Worm (Caenorhabditis elegans) whole organism, L1 larva: ENCODE results near the gene rab-6.1.

Source experiments
- C16A3.4 ChIP-seq: fragments of 150-350 bp; optimal IDR thresholded peaks from 2 replicates; lab custom pipeline; 2014; ENCODE audit warnings: missing biosample characterization, missing genetic modification characterization
- F16B12.6 ChIP-seq: fragments of 150-350 bp; optimal IDR thresholded peaks from 2 replicates; lab custom pipeline; 2014; ENCODE audit warnings: missing biosample characterization, missing genetic modification characterization
- Y116A8C.19 ChIP-seq: sonication (generic microtip); optimal IDR thresholded peaks from 2 replicates; lab custom pipeline; 2016; ENCODE audit warnings: missing compliant biosample characterization, missing genetic modification characterization, borderline replicate concordance
- alr-1 ChIP-seq: fragments of 200-800 bp; sonication (Bioruptor generic); optimal IDR thresholded peaks from 2 replicates; lab custom pipeline; 2018; ENCODE audit warnings: borderline replicate concordance, mild to moderate bottlenecking, missing genetic modification characterization, missing compliant biosample characterization
- aly-2 ChIP-seq: fragments of 150-350 bp; optimal IDR thresholded peaks from 2 replicates; lab custom pipeline; 2014; ENCODE audit warnings: missing biosample characterization, missing genetic modification characterization
- blmp-1 ChIP-seq: fragments of 150-350 bp; optimal IDR thresholded peaks from 2 replicates; lab custom pipeline; 2014; ENCODE audit warnings: missing biosample characterization, missing genetic modification characterization
- ceh-63 ChIP-seq: fragments of 200-800 bp; sonication (Bioruptor generic); optimal IDR thresholded peaks from 2 replicates; lab custom pipeline; 2018; ENCODE audit warnings: mild to moderate bottlenecking, missing genetic modification characterization, missing compliant biosample characterization
- ceh-88 ChIP-seq: fragments of 200-800 bp; sonication (Bioruptor generic); IDR thresholded peaks from 2 replicates; pipeline ENCODE4 v1.3.6; 2022; ENCODE audit warnings: missing genetic modification characterization, missing compliant biosample characterization
- ces-1 ChIP-seq: fragments of 150-350 bp; optimal IDR thresholded peaks from 2 replicates; lab custom pipeline; 2014; ENCODE audit warnings: missing biosample characterization, missing genetic modification reagents, missing genetic modification characterization
- dpl-1 ChIP-seq, 3 experiments: fragments of 150-350 bp in 2 of 3; sonication (generic microtip) in 1 of 3; optimal IDR thresholded peaks; 2 replicates each; lab custom pipeline; 2014 to 2017; ENCODE audit warnings: missing biosample characterization in 3 of 3, missing genetic modification characterization in 3 of 3, missing genetic modification reagents in 3 of 3
- efl-1 ChIP-seq, 4 experiments: fragments of 150-350 bp; optimal IDR thresholded peaks in 3 of 4; peaks in 1 of 4; 1 replicate in 1 of 4; 2 replicates in 3 of 4; lab custom pipeline; 2014; ENCODE audit warnings: missing biosample characterization in 2 of 4, missing genetic modification characterization in 2 of 4, missing genetic modification reagents in 2 of 4
- efl-3 ChIP-seq: fragments of 200-800 bp; sonication (Bioruptor generic); optimal IDR thresholded peaks from 2 replicates; lab custom pipeline; 2018; ENCODE audit warnings: mild to moderate bottlenecking, missing genetic modification characterization, missing compliant biosample characterization
- egl-13 ChIP-seq: sonication (generic microtip); optimal IDR thresholded peaks from 2 replicates; lab custom pipeline; 2016; ENCODE audit warnings: missing genotype, missing genetic modification reagents, missing genetic modification characterization, missing compliant biosample characterization
- egl-27 ChIP-seq, 2 experiments: fragments of 150-350 bp in 1 of 2; sonication (generic microtip); optimal IDR thresholded peaks; 3 replicates each; lab custom pipeline; 2017 to 2018; ENCODE audit warnings: missing biosample characterization in 2 of 2, missing genetic modification characterization in 2 of 2, missing genetic modification reagents in 2 of 2
- elt-3 ChIP-seq, 6 experiments: fragments of 150-350 bp in 1 of 6; sonication (generic microtip); optimal IDR thresholded peaks; 2 replicates each; lab custom pipeline; 2017 to 2018; ENCODE audit warnings: missing biosample characterization in 6 of 6, missing genetic modification characterization in 6 of 6, inconsistent platforms in 1 of 6
- fkh-8 ChIP-seq: sonication (generic microtip); optimal IDR thresholded peaks from 2 replicates; lab custom pipeline; 2016; ENCODE audit warnings: mild to moderate bottlenecking, missing genetic modification characterization, missing compliant biosample characterization
- fos-1 ChIP-seq: fragments of 150-350 bp; optimal IDR thresholded peaks from 2 replicates; lab custom pipeline; 2014; ENCODE audit warnings: missing biosample characterization, missing genetic modification characterization
- hlh-17 ChIP-seq: fragments of 200-800 bp; sonication (Bioruptor generic); optimal IDR thresholded peaks from 2 replicates; lab custom pipeline; 2018; ENCODE audit warnings: missing genetic modification characterization, mild to moderate bottlenecking, missing compliant biosample characterization, moderate library complexity, borderline replicate concordance
- hlh-4 ChIP-seq: sonication (generic microtip); optimal IDR thresholded peaks from 2 replicates; lab custom pipeline; 2016; ENCODE audit warnings: mild to moderate bottlenecking, missing genetic modification characterization, missing compliant biosample characterization
- isw-1 ChIP-seq: fragments of 200-800 bp; sonication (Bioruptor generic); IDR thresholded peaks from 2 replicates; pipeline ENCODE4 v1.3.6; 2022; ENCODE audit warnings: missing genetic modification characterization, missing compliant biosample characterization
- jun-1 ChIP-seq: fragments of 150-350 bp; optimal IDR thresholded peaks from 2 replicates; lab custom pipeline; 2014; ENCODE audit warnings: missing biosample characterization, missing genetic modification reagents, missing genetic modification characterization
- lin-13 ChIP-seq: fragments of 150-350 bp; optimal IDR thresholded peaks from 2 replicates; lab custom pipeline; 2014; ENCODE audit warnings: missing biosample characterization, missing genetic modification reagents, missing genetic modification characterization
- lin-14 ChIP-seq: fragments of 200-800 bp; sonication (Bioruptor generic); optimal IDR thresholded peaks from 2 replicates; lab custom pipeline; 2018; ENCODE audit warnings: mild to moderate bottlenecking, missing genetic modification characterization, moderate library complexity, missing compliant biosample characterization
- lin-35 ChIP-seq, 2 experiments: fragments of 150-350 bp; optimal IDR thresholded peaks; 2 replicates each; lab custom pipeline; 2014; ENCODE audit warnings: missing biosample characterization in 2 of 2, missing genetic modification characterization in 2 of 2, missing genetic modification reagents in 2 of 2
- lir-3 ChIP-seq: sonication (generic microtip); optimal IDR thresholded peaks from 2 replicates; lab custom pipeline; 2016; ENCODE audit warnings: mild to moderate bottlenecking, missing genetic modification characterization, moderate library complexity, missing compliant biosample characterization; ENCODE audit not compliant: poor library complexity
- lsy-2 ChIP-seq, 2 experiments: fragments of 150-350 bp; optimal IDR thresholded peaks; 2 replicates each; lab custom pipeline; 2014; ENCODE audit warnings: missing biosample characterization in 2 of 2, missing genetic modification characterization in 2 of 2
- mab-9 ChIP-seq: fragments of 200-800 bp; sonication (Bioruptor generic); IDR thresholded peaks from 2 replicates; pipeline ENCODE4 v1.3.6; 2022; ENCODE audit warnings: missing genetic modification reagents, missing genetic modification characterization, missing compliant biosample characterization
- mef-2 ChIP-seq: fragments of 150-350 bp; optimal IDR thresholded peaks from 2 replicates; lab custom pipeline; 2014; ENCODE audit warnings: missing biosample characterization, missing genetic modification characterization
- mep-1 ChIP-seq: fragments of 150-350 bp; optimal IDR thresholded peaks from 2 replicates; lab custom pipeline; 2014; ENCODE audit warnings: missing biosample characterization, missing genetic modification characterization
- nhr-19 ChIP-seq: fragments of 200-800 bp; sonication (Bioruptor generic); conservative IDR thresholded peaks from 2 replicates; pipeline ENCODE4 v1.3.6; 2022; ENCODE audit warnings: missing genetic modification characterization, missing compliant biosample characterization
- nhr-20 ChIP-seq: sonication (generic microtip); optimal IDR thresholded peaks from 2 replicates; lab custom pipeline; 2016; ENCODE audit warnings: mild to moderate bottlenecking, missing genetic modification characterization, missing compliant biosample characterization
- nhr-28 ChIP-seq: fragments of 150-350 bp; optimal IDR thresholded peaks from 2 replicates; lab custom pipeline; 2014; ENCODE audit warnings: missing biosample characterization, missing genetic modification characterization
- nhr-47 ChIP-seq: sonication (generic microtip); optimal IDR thresholded peaks from 2 replicates; lab custom pipeline; 2016; ENCODE audit warnings: mild to moderate bottlenecking, missing genetic modification characterization, moderate library complexity, missing compliant biosample characterization
- nhr-77 ChIP-seq: fragments of 150-350 bp; optimal IDR thresholded peaks from 2 replicates; lab custom pipeline; 2014; ENCODE audit warnings: missing biosample characterization, missing genetic modification characterization
- nhr-90 ChIP-seq: sonication (generic microtip); optimal IDR thresholded peaks from 2 replicates; lab custom pipeline; 2016; ENCODE audit warnings: mild to moderate bottlenecking, missing genetic modification characterization, missing compliant biosample characterization; ENCODE audit not compliant: poor library complexity
- pag-3 ChIP-seq: sonication (generic microtip); optimal IDR thresholded peaks from 2 replicates; lab custom pipeline; 2017; ENCODE audit warnings: missing genetic modification characterization, mild to moderate bottlenecking, missing compliant biosample characterization, antibody characterized with exemption, borderline replicate concordance; ENCODE audit not compliant: insufficient read depth
- pax-3 ChIP-seq: fragments of 200-800 bp; sonication (Bioruptor generic); optimal IDR thresholded peaks from 2 replicates; lab custom pipeline; 2018; ENCODE audit warnings: mild to moderate bottlenecking, missing genetic modification characterization, moderate library complexity, missing compliant biosample characterization
- rnt-1 ChIP-seq: sonication (generic microtip); optimal IDR thresholded peaks from 2 replicates; lab custom pipeline; 2016; ENCODE audit warnings: mild to moderate bottlenecking, missing genetic modification characterization, moderate library complexity, missing compliant biosample characterization
- skn-1 ChIP-seq: fragments of 150-350 bp; optimal IDR thresholded peaks from 2 replicates; lab custom pipeline; 2014; ENCODE audit warnings: missing biosample characterization, missing genetic modification characterization
- snpc-4 ChIP-seq: fragments of 150-350 bp; optimal IDR thresholded peaks from 2 replicates; lab custom pipeline; 2014; ENCODE audit warnings: missing biosample characterization, missing genetic modification characterization
- sox-4 ChIP-seq: sonication (generic microtip); optimal IDR thresholded peaks from 2 replicates; lab custom pipeline; 2016; ENCODE audit warnings: missing genetic modification characterization, missing compliant biosample characterization
- sup-37 ChIP-seq: fragments of 200-800 bp; sonication (Bioruptor generic); optimal IDR thresholded peaks from 2 replicates; lab custom pipeline; 2018; ENCODE audit warnings: mild to moderate bottlenecking, missing genetic modification characterization, missing compliant biosample characterization
- swsn-7 ChIP-seq: sonication (generic microtip); optimal IDR thresholded peaks from 2 replicates; lab custom pipeline; 2016; ENCODE audit warnings: missing genetic modification characterization, missing compliant biosample characterization
- tlp-1 ChIP-seq: fragments of 150-350 bp; optimal IDR thresholded peaks from 2 replicates; lab custom pipeline; 2014; ENCODE audit warnings: missing biosample characterization, missing genetic modification characterization
- unc-130 ChIP-seq: fragments of 150-350 bp; optimal IDR thresholded peaks from 2 replicates; lab custom pipeline; 2017; ENCODE audit warnings: missing biosample characterization, missing genetic modification characterization, inconsistent platforms
- unc-62 ChIP-seq: fragments of 150-350 bp; optimal IDR thresholded peaks from 2 replicates; lab custom pipeline; 2014; ENCODE audit warnings: missing biosample characterization, missing genetic modification reagents, missing genetic modification characterization
- unc-98 ChIP-seq: fragments of 200-800 bp; sonication (Bioruptor generic); IDR thresholded peaks from 2 replicates; pipeline ENCODE4 v1.3.6; 2022; ENCODE audit warnings: missing genetic modification characterization, missing compliant biosample characterization
- xbp-1 ChIP-seq: sonication (generic microtip); optimal IDR thresholded peaks from 2 replicates; lab custom pipeline; 2016; ENCODE audit warnings: missing genetic modification characterization, missing compliant biosample characterization
- zag-1 ChIP-seq: fragments of 150-350 bp; optimal IDR thresholded peaks from 2 replicates; lab custom pipeline; 2014; ENCODE audit warnings: missing biosample characterization, missing genetic modification characterization
- ztf-11 ChIP-seq, 2 experiments: sonication (generic microtip); optimal IDR thresholded peaks; 2 replicates each; lab custom pipeline; 2016 to 2017; ENCODE audit warnings: missing genetic modification characterization in 2 of 2, missing biosample characterization in 1 of 2, missing compliant biosample characterization in 1 of 2

The rab-6.1 gene

DNA sequence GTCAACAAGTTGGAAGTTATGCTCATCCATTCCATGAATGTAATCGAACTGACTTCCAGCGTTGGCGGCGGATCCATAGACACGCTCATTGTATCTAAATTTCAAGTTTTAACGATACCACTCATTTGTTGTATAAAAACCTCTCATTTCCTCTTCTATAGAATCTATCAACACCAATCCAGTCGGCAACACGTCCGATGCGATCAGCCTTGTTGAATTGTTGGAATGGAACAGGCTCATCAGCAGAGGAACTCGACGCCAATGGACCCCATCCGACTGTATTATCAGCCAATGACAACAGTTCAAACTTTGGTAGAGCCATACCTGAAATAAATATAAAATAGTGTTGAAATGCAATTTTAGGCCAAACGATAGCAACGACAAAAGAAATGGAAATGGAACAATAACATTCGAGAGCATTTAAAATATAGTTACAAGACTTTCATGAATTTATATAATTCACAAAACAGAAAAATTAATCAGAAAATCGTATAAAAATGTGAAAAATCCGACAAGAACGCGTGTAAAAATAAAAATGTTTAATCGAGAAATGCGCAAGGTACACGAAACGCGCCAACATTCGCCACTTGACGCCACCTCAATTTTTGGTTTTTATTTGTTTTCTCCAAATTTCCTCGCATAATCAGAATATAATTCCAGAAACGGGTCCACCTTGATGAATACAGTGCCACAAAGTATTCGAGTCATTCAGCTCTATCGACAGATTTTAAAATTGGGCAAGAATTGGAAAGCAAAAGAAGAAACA, 34.3 kb downstream of the rab-6.1 start, which contains the start of the genes eif-3.D and R08D7.4 (continued):
- TF ChIP-seq nhr-20 (peak; percentile 70), lir-3 (tag; lab: Kevin White, UChicago) (peak; percentile 47), C16A3.4 (tag; lab: Kevin White, UChicago) (peak; percentile 63), jun-1 (tag; lab: Kevin White, UChicago) (no peak), zag-1 (tag; lab: Kevin White, UChicago) (no peak), nhr-90 (peak; percentile 57), ztf-11 (tag; optimal IDR thresholded peaks at IDR 0.05; lab: Kevin White, UChicago) (peak in 1 of 2 experiments; percentile 46), unc-130 (tag; lab: Kevin White, UChicago) (peak; percentile 61), skn-1 (tag; lab: Kevin White, UChicago) (peak; percentile 50), unc-62 (GFP tag; lab: Kevin White, UChicago) (no peak), lin-14 (GFP tag; lab: Kevin White, UChicago) (peak; percentile 52), xbp-1 (tag; lab: Kevin White, UChicago) (peak; percentile 59), mep-1 (tag; lab: Kevin White, UChicago) (peak; percentile 85), tlp-1 (tag; lab: Kevin White, UChicago) (no peak), isw-1 (GFP tag; lab: Robert Waterston, UW) (no peak; the same call in 1 of the 2 replicates), elt-3 (tag; optimal IDR thresholded peaks at IDR 0.05; lab: Kevin White, UChicago) (peak in 2 of 6 experiments; percentile 20 to 29), efl-1 (optimal IDR thresholded peaks at IDR 0.05; lab: Kevin White, UChicago) (peak; percentile 67 to 78), efl-1 (GFP tag; optimal IDR thresholded peaks at IDR 0.05 in 1 of 2; lab: Kevin White, UChicago) (peak; percentile 69 to 96), unc-98 (GFP tag; lab: Robert Waterston, UW) (no peak), rnt-1 (tag; lab: Kevin White, UChicago) (peak; percentile 88), hlh-17 (GFP tag; lab: Kevin White, UChicago) (no peak), lin-35 (GFP tag; optimal IDR thresholded peaks at IDR 0.05; lab: Kevin White, UChicago) (peak; percentile 71 to 81), alr-1 (tag; lab: Kevin White, UChicago) (peak; percentile 91), fkh-8 (tag; lab: Kevin White, UChicago) (no peak), Y116A8C.19 (tag; lab: Kevin White, UChicago) (no peak), egl-27 (tag; optimal IDR thresholded peaks at IDR 0.05; lab: Kevin White, UChicago) (no peak), efl-3 (GFP tag; lab: Kevin White, UChicago) (no peak), nhr-47 (tag; lab: Kevin White, UChicago) (peak; percentile 74), lin-13 (GFP tag; lab: Kevin White, UChicago) (peak; percentile 57), dpl-1 (GFP tag; optimal IDR thresholded peaks at IDR 0.05; lab: Kevin White, UChicago) (peak; percentile 63 to 77 (median 76)), nhr-19 (GFP tag; lab: Robert Waterston, UW) (peak; percentile 59), ceh-63 (GFP tag; lab: Kevin White, UChicago) (no peak), fos-1 (tag; lab: Kevin White, UChicago) (no peak), ceh-88 (GFP tag; lab: Robert Waterston, UW) (no peak), nhr-77 (tag; lab: Kevin White, UChicago) (peak; percentile 17), snpc-4 (tag; lab: Kevin White, UChicago) (peak; percentile 41), sox-4 (tag; lab: Kevin White, UChicago) (no peak), egl-13 (no peak), mef-2 (tag; lab: Kevin White, UChicago) (no peak), pax-3 (no peak), hlh-4 (no peak), mab-9 (GFP tag; lab: Robert Waterston, UW) (no peak), sup-37 (GFP tag; lab: Kevin White, UChicago) (no peak), F16B12.6 (tag; lab: Kevin White, UChicago) (peak; percentile 54), aly-2 (no peak), ces-1 (no peak), lsy-2 (tag; optimal IDR thresholded peaks at IDR 0.05; lab: Kevin White, UChicago) (peak; percentile 77 to 86), swsn-7 (tag; lab: Kevin White, UChicago) (peak; percentile 75), nhr-28 (tag; lab: Kevin White, UChicago) (no peak), blmp-1 (tag; lab: Kevin White, UChicago) (no peak), pag-3 (no peak)
